Fruit fly (Drosophila melanogaster) S2 (cell line): ENCODE data around the gene CG42762.

Experiments used
- CG8478 ChIP-seq: fragments of >200 bp; optimal IDR thresholded peaks from 2 replicates; lab custom pipeline; 2018
- CTCF ChIP-seq, 2 experiments: fragments of >200 bp; optimal IDR thresholded peaks; 2 replicates each; lab custom pipeline; 2018

dm6 chr2L:8133772-8134386 is 10.0 kb downstream of the CG42762 start:
- TF ChIP-seq CTCF (optimal IDR thresholded peaks at IDR 0.05; lab: Kevin White, UChicago) (no peak), CG8478 (no peak)
